Fruit fly (Drosophila melanogaster): ENCODE measurements around the gene Gpdh1.

- TF ChIP-seq CTCF (optimal IDR thresholded peaks at IDR 0.05) = no peak
- no peak for TF ChIP-seq CG8478 (optimal IDR thresholded peaks at IDR 0.05)
Observed at dm6 chr2L:5945651-5946547, 2.5 kb downstream of the Gpdh1 start.
